Fruit fly (Drosophila melanogaster) whole organism, embryonic: ENCODE results near the gene Prx5.

ENCODE experiments used
- Ada2b ChIP-seq: fragments of 200-800 bp; sonication (Bioruptor generic); IDR thresholded peaks from 2 replicates; pipeline ENCODE4 v1.3.6; 2022; ENCODE audit warnings: missing biosample characterization, missing genetic modification characterization
- Bteb2 ChIP-seq: fragments of 200-800 bp; sonication (Bioruptor generic); optimal IDR thresholded peaks from 2 replicates; lab custom pipeline; 2016; ENCODE audit warnings: missing biosample characterization, missing genetic modification characterization
- CG1024 ChIP-seq: fragments of 200-800 bp; sonication (Bioruptor generic); IDR thresholded peaks from 2 replicates; pipeline ENCODE4 v1.3.6; 2022; ENCODE audit warnings: missing biosample characterization, missing genetic modification characterization
- CG11093 ChIP-seq: fragments of 200-800 bp; sonication (Bioruptor generic); IDR thresholded peaks from 3 replicates; pipeline ENCODE4 v1.3.6; 2022; ENCODE audit warnings: missing biosample characterization, missing genetic modification characterization
- CG11560 ChIP-seq: fragments of 200-800 bp; sonication (Bioruptor generic); IDR thresholded peaks from 3 replicates; pipeline ENCODE4 v1.3.6; 2022; ENCODE audit warnings: missing biosample characterization, missing genetic modification characterization
- CG11696 ChIP-seq: fragments of 200-800 bp; sonication (Bioruptor generic); IDR thresholded peaks from 2 replicates; pipeline ENCODE4 v1.3.6; 2022; ENCODE audit warnings: missing biosample characterization, missing genetic modification characterization
- CG12071 ChIP-seq: fragments of 200-800 bp; sonication (Bioruptor generic); optimal IDR thresholded peaks from 3 replicates; lab custom pipeline; 2018; ENCODE audit warnings: missing biosample characterization, mild to moderate bottlenecking, missing genetic modification characterization
- CG14860 ChIP-seq: fragments of 200-800 bp; sonication (Bioruptor generic); IDR thresholded peaks from 3 replicates; pipeline ENCODE4 v1.3.6; 2022; ENCODE audit warnings: missing biosample characterization, missing genetic modification characterization; ENCODE audit not compliant: partially characterized antibody
- CG14965 ChIP-seq: fragments of 200-800 bp; sonication (Bioruptor generic); optimal IDR thresholded peaks from 2 replicates; lab custom pipeline; 2016; ENCODE audit warnings: missing biosample characterization, missing genetic modification characterization, borderline replicate concordance
- CG15479 ChIP-seq: fragments of 200-800 bp; sonication (Bioruptor generic); optimal IDR thresholded peaks from 3 replicates; lab custom pipeline; 2019; ENCODE audit warnings: missing biosample characterization, mild to moderate bottlenecking, missing genetic modification characterization, moderate library complexity
- CG15601 ChIP-seq: fragments of 200-800 bp; sonication (Bioruptor generic); optimal IDR thresholded peaks from 3 replicates; lab custom pipeline; 2019; ENCODE audit warnings: missing biosample characterization, mild to moderate bottlenecking, missing genetic modification characterization, moderate library complexity
- CG16815 ChIP-seq: fragments of 200-800 bp; sonication (Bioruptor generic); optimal IDR thresholded peaks from 3 replicates; lab custom pipeline; 2017; ENCODE audit warnings: missing biosample characterization, mild to moderate bottlenecking, missing genetic modification characterization
- CG17186 ChIP-seq: fragments of 200-800 bp; sonication (Bioruptor generic); optimal IDR thresholded peaks from 3 replicates; lab custom pipeline; 2017; ENCODE audit warnings: missing biosample characterization, missing genetic modification reagents, missing genetic modification characterization
- CG18764 ChIP-seq: fragments of 200-800 bp; sonication (Bioruptor generic); optimal IDR thresholded peaks from 3 replicates; lab custom pipeline; 2016; ENCODE audit warnings: missing biosample characterization, missing genetic modification characterization
- CG2116 ChIP-seq: fragments of 200-800 bp; sonication (Bioruptor generic); optimal IDR thresholded peaks from 3 replicates; lab custom pipeline; 2018; ENCODE audit warnings: missing biosample characterization, mild to moderate bottlenecking, missing genetic modification characterization
- CG2875 ChIP-seq: fragments of 200-800 bp; sonication (Bioruptor generic); optimal IDR thresholded peaks from 2 replicates; lab custom pipeline; 2017; ENCODE audit warnings: missing biosample characterization, mild to moderate bottlenecking, missing genetic modification characterization, missing genetic modification reagents
- CG3163 ChIP-seq: fragments of 200-800 bp; sonication (Bioruptor generic); optimal IDR thresholded peaks from 3 replicates; lab custom pipeline; 2016; ENCODE audit warnings: missing biosample characterization, missing genetic modification characterization
- CG3407 ChIP-seq: fragments of 200-800 bp; sonication (Bioruptor generic); optimal IDR thresholded peaks from 2 replicates; lab custom pipeline; 2018; ENCODE audit warnings: missing biosample characterization, mild to moderate bottlenecking, missing genetic modification characterization
- CG43689 ChIP-seq: fragments of 200-800 bp; sonication (Bioruptor generic); IDR thresholded peaks from 2 replicates; pipeline ENCODE4 v1.3.6; 2022; ENCODE audit warnings: missing biosample characterization, missing genetic modification characterization
- CG6254 ChIP-seq: fragments of 200-800 bp; sonication (Bioruptor generic); optimal IDR thresholded peaks from 3 replicates; lab custom pipeline; 2017; ENCODE audit warnings: mild to moderate bottlenecking, missing biosample characterization, missing genetic modification reagents, missing genetic modification characterization
- CG7987 ChIP-seq: fragments of 200-800 bp; sonication (Bioruptor generic); optimal IDR thresholded peaks from 2 replicates; lab custom pipeline; 2018; ENCODE audit warnings: missing biosample characterization, mild to moderate bottlenecking, missing genetic modification characterization, moderate library complexity
- CG8765 ChIP-seq: fragments of 200-800 bp; sonication (Bioruptor generic); IDR thresholded peaks from 2 replicates; pipeline ENCODE4 v1.3.6; 2022; ENCODE audit warnings: missing biosample characterization, missing genetic modification characterization
- CG9797 ChIP-seq: fragments of 200-800 bp; sonication (Bioruptor generic); optimal IDR thresholded peaks from 3 replicates; lab custom pipeline; 2018; ENCODE audit warnings: missing biosample characterization, mild to moderate bottlenecking, missing genetic modification characterization
- Dll ChIP-seq: fragments of 200-800 bp; sonication (Bioruptor generic); IDR thresholded peaks from 4 replicates; pipeline ENCODE4 v1.3.6; 2022; ENCODE audit warnings: missing biosample characterization, missing genetic modification characterization; ENCODE audit not compliant: partially characterized antibody
- HLH4C ChIP-seq: fragments of 200-800 bp; sonication (Bioruptor generic); IDR thresholded peaks from 3 replicates; pipeline ENCODE4 v1.3.6; 2022; ENCODE audit warnings: missing biosample characterization, missing genetic modification characterization; ENCODE audit not compliant: partially characterized antibody
- Hmx ChIP-seq: fragments of 200-800 bp; sonication (Bioruptor generic); optimal IDR thresholded peaks from 2 replicates; lab custom pipeline; 2016; ENCODE audit warnings: missing biosample characterization, missing genetic modification characterization
- Myb ChIP-seq: fragments of 200-800 bp; sonication (Bioruptor generic); optimal IDR thresholded peaks from 2 replicates; lab custom pipeline; 2016; ENCODE audit warnings: missing biosample characterization, missing genetic modification characterization
- Nf-YC ChIP-seq: fragments of 200-800 bp; optimal IDR thresholded peaks from 3 replicates; lab custom pipeline; 2019; ENCODE audit warnings: missing biosample characterization, mild to moderate bottlenecking, missing genetic modification characterization, moderate library complexity
- ac ChIP-seq: fragments of 200-800 bp; sonication (Bioruptor generic); optimal IDR thresholded peaks from 3 replicates; lab custom pipeline; 2017; ENCODE audit warnings: missing biosample characterization, mild to moderate bottlenecking, missing genetic modification characterization
- cg ChIP-seq: fragments of 200-800 bp; sonication (Bioruptor generic); optimal IDR thresholded peaks from 3 replicates; lab custom pipeline; 2019; ENCODE audit warnings: missing biosample characterization, mild to moderate bottlenecking, missing genetic modification characterization, moderate library complexity
- da ChIP-seq: fragments of 200-800 bp; sonication (Bioruptor generic); optimal IDR thresholded peaks from 2 replicates; lab custom pipeline; 2016; ENCODE audit warnings: missing biosample characterization, missing genetic modification characterization
- disco-r ChIP-seq: fragments of 200-800 bp; sonication (Bioruptor generic); optimal IDR thresholded peaks from 2 replicates; lab custom pipeline; 2016; ENCODE audit warnings: missing biosample characterization, missing genetic modification characterization
- ems ChIP-seq: fragments of 200-800 bp; sonication (Bioruptor generic); optimal IDR thresholded peaks from 3 replicates; lab custom pipeline; 2016; ENCODE audit warnings: missing biosample characterization, missing genetic modification characterization
- en ChIP-seq: fragments of 200-800 bp; sonication (Bioruptor generic); optimal IDR thresholded peaks from 2 replicates; lab custom pipeline; 2016; ENCODE audit warnings: missing biosample characterization, missing genetic modification characterization
- exex ChIP-seq: fragments of 200-800 bp; sonication (Bioruptor generic); optimal IDR thresholded peaks from 4 replicates; lab custom pipeline; 2018; ENCODE audit warnings: missing biosample characterization, mild to moderate bottlenecking, missing genetic modification characterization, moderate library complexity
- fd64A ChIP-seq: fragments of 200-800 bp; sonication (Bioruptor generic); optimal IDR thresholded peaks from 3 replicates; lab custom pipeline; 2018; ENCODE audit warnings: missing biosample characterization, mild to moderate bottlenecking, missing genetic modification characterization
- fd96Cb ChIP-seq: fragments of 200-800 bp; sonication (Bioruptor generic); optimal IDR thresholded peaks from 2 replicates; lab custom pipeline; 2018; ENCODE audit warnings: missing biosample characterization, mild to moderate bottlenecking, missing genetic modification characterization, moderate library complexity
- inv ChIP-seq: fragments of 200-800 bp; sonication (Bioruptor generic); IDR thresholded peaks from 2 replicates; pipeline ENCODE4 v1.3.6; 2022; ENCODE audit warnings: missing biosample characterization, missing genetic modification characterization; ENCODE audit not compliant: partially characterized antibody
- jing ChIP-seq: fragments of 200-800 bp; sonication (Bioruptor generic); optimal IDR thresholded peaks from 2 replicates; lab custom pipeline; 2018; ENCODE audit warnings: missing biosample characterization, mild to moderate bottlenecking, missing genetic modification characterization
- lilli ChIP-seq: fragments of 200-800 bp; sonication (Bioruptor generic); optimal IDR thresholded peaks from 3 replicates; lab custom pipeline; 2016; ENCODE audit warnings: missing biosample characterization, missing genetic modification characterization
- mam ChIP-seq: fragments of 200-800 bp; sonication (Bioruptor generic); optimal IDR thresholded peaks from 3 replicates; lab custom pipeline; 2016; ENCODE audit warnings: missing biosample characterization, missing genetic modification characterization
- oc ChIP-seq: fragments of 200-800 bp; sonication (Bioruptor generic); optimal IDR thresholded peaks from 2 replicates; lab custom pipeline; 2018; ENCODE audit warnings: missing biosample characterization, mild to moderate bottlenecking, missing genetic modification characterization, moderate library complexity
- otp ChIP-seq: fragments of 200-800 bp; sonication (Bioruptor generic); IDR thresholded peaks from 3 replicates; pipeline ENCODE4, ENCODE4 v1.3.6; 2022; ENCODE audit warnings: missing biosample characterization, missing genetic modification characterization
- shn ChIP-seq: fragments of 200-800 bp; sonication (Bioruptor generic); optimal IDR thresholded peaks from 3 replicates; lab custom pipeline; 2016; ENCODE audit warnings: missing biosample characterization, missing genetic modification characterization
- slbo ChIP-seq: fragments of 200-800 bp; sonication (Bioruptor generic); IDR thresholded peaks from 2 replicates; pipeline ENCODE4 v1.3.6; 2022; ENCODE audit warnings: missing biosample characterization, missing genetic modification characterization
- ssp ChIP-seq: fragments of 200-800 bp; sonication (Bioruptor generic); IDR thresholded peaks from 2 replicates; pipeline ENCODE4 v1.3.6; 2022; ENCODE audit warnings: missing biosample characterization, missing genetic modification characterization
- stc ChIP-seq: fragments of 200-800 bp; sonication (Bioruptor generic); IDR thresholded peaks from 2 replicates; pipeline ENCODE4 v1.3.6; 2022; ENCODE audit warnings: missing biosample characterization, missing genetic modification characterization
- ttk ChIP-seq: fragments of 200-800 bp; sonication (Bioruptor generic); IDR thresholded peaks from 2 replicates; pipeline ENCODE4 v2.1.2; 2022; ENCODE audit warnings: missing biosample characterization, missing genetic modification characterization
- usp ChIP-seq: fragments of >200 bp; optimal IDR thresholded peaks from 2 replicates; lab custom pipeline; 2017; ENCODE audit warnings: missing biosample characterization, missing genetic modification characterization
- zfh2 ChIP-seq: fragments of 200-800 bp; sonication (Bioruptor generic); optimal IDR thresholded peaks from 2 replicates; lab custom pipeline; 2016; ENCODE audit warnings: missing biosample characterization, missing genetic modification characterization

The Prx5 gene

DNA sequence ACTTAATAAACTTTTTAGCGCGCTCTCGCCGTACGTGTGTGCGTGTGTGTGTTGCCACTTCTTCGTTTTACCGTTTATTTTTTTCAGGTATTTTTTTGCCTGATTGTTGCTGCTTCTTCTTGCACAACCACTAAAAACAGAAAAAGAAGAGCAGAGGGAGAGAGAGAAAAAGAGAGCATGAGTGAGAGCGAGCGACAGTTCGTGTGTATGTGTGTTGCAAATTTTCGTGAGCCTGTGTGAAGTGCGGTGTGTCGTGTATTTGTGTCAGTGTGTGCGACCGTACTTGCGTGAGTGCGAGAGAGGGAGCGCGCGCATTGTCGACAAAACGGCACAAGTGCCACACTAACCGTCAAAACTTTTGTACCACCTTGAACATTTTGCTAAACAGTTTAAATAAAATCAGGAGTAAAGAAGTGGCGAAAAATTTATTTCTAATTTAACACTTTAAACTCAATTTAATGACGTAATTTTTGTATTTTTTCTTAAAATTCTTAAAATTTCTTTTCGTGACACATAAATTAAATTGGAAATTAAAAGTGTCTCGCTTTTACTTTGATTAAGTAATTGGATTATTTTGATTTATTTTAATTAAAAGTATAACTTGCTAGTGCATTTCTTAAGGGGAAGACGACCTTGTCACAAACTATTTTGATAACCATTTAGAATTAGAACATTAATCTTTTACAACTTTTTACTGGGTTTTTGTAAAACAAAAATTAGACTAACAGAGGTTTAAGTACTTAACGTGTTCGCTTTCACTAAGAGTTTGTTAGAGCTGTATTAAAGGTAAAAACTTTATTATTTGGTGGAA lies 30.1 kb upstream of the Prx5 start (continued):
- peak; percentile 29 for TF ChIP-seq Myb
- TF ChIP-seq CG7987 (GFP tag; lab: Kevin White, UChicago) = peak; percentile 3
- peak; percentile 30 for TF ChIP-seq CG3163 (GFP tag; lab: Kevin White, UChicago)
- no peak for TF ChIP-seq Bteb2 (GFP tag; lab: Kevin White, UChicago)
- peak; percentile 44 for TF ChIP-seq fd96Cb
- peak; percentile 13 for TF ChIP-seq CG2875
- TF ChIP-seq CG2116 (GFP tag; lab: Kevin White, UChicago) = peak; percentile 28
- TF ChIP-seq CG12071 (GFP tag; lab: Kevin White, UChicago) = no peak
- TF ChIP-seq CG3407 (GFP tag; lab: Kevin White, UChicago) = peak; percentile 26
- no peak for TF ChIP-seq CG11560 (tag; lab: Robert Waterston, UW)
- TF ChIP-seq CG18764 = no peak
- TF ChIP-seq en = no peak
- TF ChIP-seq ssp (GFP tag; lab: Robert Waterston, UW) = no peak
- no peak for TF ChIP-seq zfh2 (GFP tag; lab: Kevin White, UChicago)
- TF ChIP-seq CG14860 (GFP tag; lab: Robert Waterston, UW) = no peak
- TF ChIP-seq ac (GFP tag; lab: Kevin White, UChicago) = no peak
- TF ChIP-seq lilli (GFP tag; lab: Kevin White, UChicago) = peak; percentile 41
- TF ChIP-seq Dll (GFP tag; lab: Robert Waterston, UW) = no peak
- TF ChIP-seq fd64A (GFP tag; lab: Kevin White, UChicago) = no peak
- no peak for TF ChIP-seq slbo (GFP tag; lab: Robert Waterston, UW)
- TF ChIP-seq exex (tag; lab: Kevin White, UChicago) = peak; percentile 19
- peak; percentile 58 for TF ChIP-seq oc (tag; lab: Kevin White, UChicago)
- TF ChIP-seq ems (GFP tag; lab: Kevin White, UChicago) = no peak
- TF ChIP-seq CG1024 (GFP tag; lab: Robert Waterston, UW) = no peak
- no peak for TF ChIP-seq disco-r (GFP tag; lab: Kevin White, UChicago)
- peak; percentile 31 for TF ChIP-seq Hmx (GFP tag; lab: Kevin White, UChicago)
- peak; percentile 99 for TF ChIP-seq cg (GFP tag; lab: Kevin White, UChicago)
- peak; percentile 37; the same call in 2 of the 3 replicates for TF ChIP-seq CG11093 (GFP tag; lab: Robert Waterston, UW)
- TF ChIP-seq inv (GFP tag; lab: Robert Waterston, UW) = no peak
- no peak for TF ChIP-seq jing (GFP tag; lab: Kevin White, UChicago)
- no peak for TF ChIP-seq ttk (GFP tag; lab: Robert Waterston, UW)
- TF ChIP-seq CG8765 = no peak
- TF ChIP-seq CG15601 (tag; lab: Kevin White, UChicago) = peak; percentile 55
- no peak for TF ChIP-seq CG43689 (GFP tag; lab: Robert Waterston, UW)
- peak; percentile 22 for TF ChIP-seq mam (GFP tag; lab: Kevin White, UChicago)
- TF ChIP-seq da = no peak
- no peak for TF ChIP-seq CG9797 (GFP tag; lab: Kevin White, UChicago)
- TF ChIP-seq stc = no peak
- TF ChIP-seq Ada2b (GFP tag; lab: Robert Waterston, UW) = no peak
- no peak for TF ChIP-seq CG6254 (GFP tag; lab: Kevin White, UChicago)
- no peak for TF ChIP-seq CG14965 (GFP tag; lab: Kevin White, UChicago)
- no peak for TF ChIP-seq usp (GFP tag; lab: Kevin White, UChicago)
- peak; percentile 66 for TF ChIP-seq CG16815 (GFP tag; lab: Kevin White, UChicago)
- no peak for TF ChIP-seq otp (GFP tag; lab: Robert Waterston, UW)
- peak; percentile 45 for TF ChIP-seq Nf-YC
- peak; percentile 97 for TF ChIP-seq CG15479 (GFP tag; lab: Kevin White, UChicago)
- TF ChIP-seq shn = no peak
- no peak for TF ChIP-seq CG17186 (GFP tag; lab: Kevin White, UChicago)
- TF ChIP-seq HLH4C = no peak
- no peak for TF ChIP-seq CG11696 (GFP tag; lab: Robert Waterston, UW)
